Fruit fly (Drosophila melanogaster): Measurements from ENCODE around the gene CG31267.

Gene CG31267

dm6 chr3R:17125339-17126044 lies 8.5 kb upstream of the CG31267 start, which contains the start of gene cher:
cher (minus strand) TSS chr3R:17125389.
- no peak for TF ChIP-seq CG8478 (optimal IDR thresholded peaks at IDR 0.05)
- TF ChIP-seq CTCF (optimal IDR thresholded peaks at IDR 0.05): no peak

- TF ChIP-seq CG8478 (optimal IDR thresholded peaks at IDR 0.05) (no peak), CTCF (optimal IDR thresholded peaks at IDR 0.05) (no peak)
Observed at dm6 chr3R:17126838-17127237, 7.2 kb upstream of the CG31267 start, which contains the start of the genes CG17477 and CG31269. CG17477 (minus strand) TSS chr3R:17126938. CG31269 (plus strand) TSS chr3R:17127126.

- TF ChIP-seq CTCF (optimal IDR thresholded peaks at IDR 0.05) (no peak), CG8478 (optimal IDR thresholded peaks at IDR 0.05) (no peak)
Observed at dm6 chr3R:17127912-17128311, 6.1 kb upstream of the CG31267 start, which contains the start of gene CG31265. CG31265 (plus strand) TSS chr3R:17128212.

DNA sequence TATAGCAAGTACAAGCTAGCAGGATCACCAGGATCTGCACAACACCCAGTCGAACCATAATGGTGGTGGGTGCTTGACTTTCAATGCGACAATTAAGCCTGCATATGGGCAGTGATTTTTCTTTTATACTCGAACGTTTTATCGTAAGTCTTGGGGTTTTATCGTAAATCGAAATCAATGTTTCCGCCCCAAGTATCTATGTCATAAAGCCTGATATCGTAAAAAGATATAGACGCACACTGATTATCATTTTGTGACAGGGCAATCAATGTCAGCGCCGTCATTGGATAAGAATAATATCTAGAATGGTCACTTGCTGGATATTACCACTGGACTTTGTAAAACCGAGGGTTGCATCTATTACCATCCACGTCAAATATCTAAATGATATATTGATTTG lies 3.7 kb upstream of the CG31267 start, which contains the start of gene CG17475:
Gene CG17475 (minus strand): TSS at position 101 of the 400 bp plus-strand sequence.
- TF ChIP-seq CG8478 (optimal IDR thresholded peaks at IDR 0.05) (no peak), CTCF (optimal IDR thresholded peaks at IDR 0.05) (no peak)

- TF ChIP-seq CTCF (optimal IDR thresholded peaks at IDR 0.05) (no peak), CG8478 (optimal IDR thresholded peaks at IDR 0.05) (no peak)
Observed at dm6 chr3R:17132098-17132712, 1.8 kb upstream of the CG31267 start, which contains the start of the genes CG4053 and CG31266. CG4053 (minus strand) TSS chr3R:17132198. CG31266 (plus strand) TSS chr3R:17132662.

dm6 chr3R:17135747-17136146 lies 1.8 kb downstream of the CG31267 start, which contains the start of gene CG5246:
CG5246 (plus strand) TSS chr3R:17136111.
- TF ChIP-seq CTCF (optimal IDR thresholded peaks at IDR 0.05) (no peak), CG8478 (optimal IDR thresholded peaks at IDR 0.05) (no peak)

DNA sequence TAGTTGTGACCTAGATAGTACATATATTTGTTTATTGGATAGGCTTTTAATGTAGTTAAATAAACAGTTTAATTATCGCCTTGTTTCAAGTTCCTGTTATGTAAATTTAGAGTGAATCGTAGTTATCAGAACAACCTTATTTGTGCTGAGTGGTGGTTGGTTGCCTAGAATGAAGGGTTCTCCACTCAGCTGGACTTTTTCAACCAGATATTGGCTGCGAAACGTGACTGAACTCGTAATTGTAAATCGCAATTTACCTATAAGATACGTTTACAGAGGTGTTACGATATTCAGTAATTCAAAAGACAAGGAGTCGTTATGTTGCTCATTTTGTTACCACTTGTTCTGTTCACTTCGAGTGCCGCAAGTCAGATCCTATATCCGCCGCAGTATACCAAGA lies 3.6 kb downstream of the CG31267 start, which contains the start of gene CG5255:
Gene CG5255 (plus strand): TSS at position 301 of the 400 bp plus-strand sequence.
- TF ChIP-seq CTCF (optimal IDR thresholded peaks at IDR 0.05) (no peak), CG8478 (optimal IDR thresholded peaks at IDR 0.05) (no peak)

DNA sequence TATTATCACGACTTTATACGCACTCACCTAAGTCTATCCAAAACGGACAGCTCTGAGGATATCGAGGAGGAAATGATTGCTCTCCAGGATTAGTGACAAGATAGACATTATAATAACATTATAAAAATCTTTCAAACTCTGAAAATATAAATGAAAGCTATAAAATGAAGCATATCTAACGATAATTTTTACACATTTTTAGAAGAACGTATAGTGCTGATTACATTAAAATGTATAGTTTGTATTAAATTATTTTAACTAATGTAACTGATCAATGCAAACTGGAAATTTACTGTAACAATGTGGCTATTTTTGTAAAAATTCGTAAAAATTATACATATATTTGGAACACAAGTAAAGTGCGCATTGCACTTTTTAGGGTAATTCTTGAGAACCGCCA lies 4.7 kb downstream of the CG31267 start, which contains the start of gene CG5265:
Gene CG5265 (plus strand): TSS at position 301 of the 400 bp plus-strand sequence.
- TF ChIP-seq CTCF (optimal IDR thresholded peaks at IDR 0.05) (no peak), CG8478 (optimal IDR thresholded peaks at IDR 0.05) (no peak)

dm6 chr3R:17142304-17142703 lies 8.3 kb downstream of the CG31267 start, which contains the start of gene TwdlW:
TwdlW (minus strand) TSS chr3R:17142404.
- no peak for TF ChIP-seq CTCF (optimal IDR thresholded peaks at IDR 0.05)
- TF ChIP-seq CG8478 (optimal IDR thresholded peaks at IDR 0.05): no peak

- TF ChIP-seq CTCF (optimal IDR thresholded peaks at IDR 0.05) (no peak), CG8478 (optimal IDR thresholded peaks at IDR 0.05) (no peak)
Observed at dm6 chr3R:17147647-17148244, 13.7 kb downstream of the CG31267 start.

- TF ChIP-seq CG8478 (optimal IDR thresholded peaks at IDR 0.05) (no peak), CTCF (optimal IDR thresholded peaks at IDR 0.05) (no peak)
Observed at dm6 chr3R:17149080-17149746, 15.2 kb downstream of the CG31267 start, which contains the start of the genes m-cup and Det. m-cup (minus strand) TSS chr3R:17149412. Det (plus strand) TSS chr3R:17149667.

DNA sequence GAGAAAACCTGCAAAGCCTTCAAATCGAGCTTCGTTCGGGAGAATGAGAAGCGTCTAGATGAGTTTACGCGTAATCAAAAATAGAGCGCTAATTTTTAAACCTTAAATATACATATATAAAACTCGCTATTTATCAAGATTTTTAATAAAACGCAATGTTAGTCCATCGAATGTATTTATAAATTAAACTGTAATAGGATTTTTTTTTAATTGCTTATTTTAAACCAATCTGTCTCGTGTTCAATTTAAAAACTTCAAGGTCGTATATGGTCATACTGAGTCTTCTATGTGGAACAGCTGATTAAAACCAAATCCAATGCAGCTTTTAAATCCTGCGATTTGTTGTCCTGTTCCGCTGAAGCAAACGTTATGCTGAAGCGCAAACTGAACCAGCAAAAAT lies 16.3 kb downstream of the CG31267 start, which contains the start of gene Smug:
Gene Smug (plus strand): TSS at position 301 of the 400 bp plus-strand sequence.
- no peak for TF ChIP-seq CG8478 (optimal IDR thresholded peaks at IDR 0.05)
- TF ChIP-seq CTCF (optimal IDR thresholded peaks at IDR 0.05): no peak

DNA sequence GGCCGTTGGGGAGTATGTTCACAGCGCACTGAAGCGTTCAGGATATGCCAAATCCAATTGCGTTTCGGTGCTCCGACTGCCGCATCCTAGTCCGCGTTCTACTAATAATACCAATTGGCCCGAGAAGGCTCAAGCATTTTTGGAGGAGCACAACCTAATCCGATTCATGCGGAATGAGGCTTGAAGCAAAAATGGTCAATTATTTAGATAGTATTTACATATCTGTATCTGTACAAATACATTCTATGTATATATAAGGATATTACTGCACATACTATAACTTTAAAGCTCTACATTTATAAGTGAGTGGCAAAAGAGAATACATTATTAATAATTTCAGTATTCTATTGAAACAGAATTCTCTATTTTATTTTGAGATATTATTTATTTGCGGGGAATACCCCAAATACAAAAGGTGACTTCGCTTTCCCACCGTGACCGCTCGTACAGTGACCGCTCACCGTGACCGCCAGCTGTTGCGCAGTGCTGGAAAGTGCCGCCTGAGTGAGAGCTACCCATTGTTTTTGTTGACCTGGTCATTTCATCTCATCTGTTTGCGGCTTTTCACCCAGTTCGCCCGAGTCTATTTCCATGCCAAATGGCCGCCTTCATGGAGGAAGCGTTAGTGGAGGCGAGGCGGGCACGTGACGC lies 17.5 kb downstream of the CG31267 start, which contains the start of gene CG5292:
Gene CG5292 (plus strand): TSS at position 486 of the 651 bp plus-strand sequence.
- TF ChIP-seq CG8478 (optimal IDR thresholded peaks at IDR 0.05) (no peak), CTCF (optimal IDR thresholded peaks at IDR 0.05) (peak in 1 of 2 experiments; percentile 24)

- no peak for TF ChIP-seq CTCF (optimal IDR thresholded peaks at IDR 0.05)
- TF ChIP-seq CG8478 (optimal IDR thresholded peaks at IDR 0.05): no peak
Observed at dm6 chr3R:17178140-17178539, 44.1 kb downstream of the CG31267 start.
